Fruit fly (Drosophila melanogaster): ENCODE data around the gene RpS4.

RpS4 gene

DNA sequence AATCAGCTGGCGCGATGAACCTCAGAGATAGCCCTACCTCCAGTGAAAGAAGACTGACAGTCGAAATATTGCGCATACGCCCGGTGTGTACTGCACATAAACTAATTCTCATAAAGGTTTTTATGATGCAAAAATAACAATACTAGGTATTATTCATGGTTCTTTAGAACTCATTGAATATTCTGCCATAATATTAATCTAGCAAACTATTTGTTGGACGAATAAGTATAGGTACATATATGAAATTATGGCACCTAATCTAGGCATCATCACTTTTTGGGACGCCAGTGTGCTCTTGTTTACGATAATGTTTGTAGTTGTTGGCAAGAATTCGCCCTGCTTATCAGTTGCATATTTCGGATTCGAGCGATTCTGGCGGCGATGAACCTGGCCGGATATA, 19.8 kb upstream of the RpS4 start:
- TF ChIP-seq pho (GFP tag; optimal IDR thresholded peaks at IDR 0.05) (no peak), CG3407 (GFP tag; optimal IDR thresholded peaks at IDR 0.05) (no peak), wdn (GFP tag; IDR thresholded peaks at IDR 0.05) (no peak), jing (GFP tag; optimal IDR thresholded peaks at IDR 0.05) (no peak), CG18476 (GFP tag; optimal IDR thresholded peaks at IDR 0.05) (no peak), eve (GFP tag; optimal IDR thresholded peaks at IDR 0.05) (peak in 1 of 2 experiments; percentile 89), CG13624 (GFP tag; optimal IDR thresholded peaks at IDR 0.05) (no peak), zen2 (GFP tag; IDR thresholded peaks at IDR 0.05; ENCODE audit: partially characterized antibody) (no peak), CG1647 (GFP tag; optimal IDR thresholded peaks at IDR 0.05) (no peak), scrt (GFP tag; optimal IDR thresholded peaks at IDR 0.05) (no peak), Hr78 (GFP tag; optimal IDR thresholded peaks at IDR 0.05) (no peak), CG32772 (GFP tag; IDR thresholded peaks at IDR 0.05) (no peak), CG15696 (tag; optimal IDR thresholded peaks at IDR 0.05) (no peak), CG6272 (GFP tag; IDR thresholded peaks at IDR 0.05) (no peak), trem (tag; optimal IDR thresholded peaks at IDR 0.05) (no peak), CG16813 (GFP tag; IDR thresholded peaks at IDR 0.05; ENCODE audit: partially characterized antibody) (no peak), bbx (GFP tag; IDR thresholded peaks at IDR 0.05; ENCODE audit: partially characterized antibody) (no peak), zfh2 (GFP tag; optimal IDR thresholded peaks at IDR 0.05) (peak; percentile 22), Ptx1 (GFP tag; IDR thresholded peaks at IDR 0.05) (peak; percentile 62), CG8281 (tag; optimal IDR thresholded peaks at IDR 0.05) (no peak), CG10979 (tag; optimal IDR thresholded peaks at IDR 0.05) (peak; percentile 51), E2f2 (GFP tag; IDR thresholded peaks at IDR 0.05) (0 out of 2 replicates have a peak, but pooled peaks have one; percentile 17), tup (GFP tag; optimal IDR thresholded peaks at IDR 0.05) (no peak), sug (tag; optimal IDR thresholded peaks at IDR 0.05) (peak; percentile 71), Max (GFP tag; optimal IDR thresholded peaks at IDR 0.05) (no peak), nau (GFP tag; optimal IDR thresholded peaks at IDR 0.05) (no peak), TFAM (GFP tag; optimal IDR thresholded peaks at IDR 0.05) (no peak), bab2 (GFP tag; optimal IDR thresholded peaks at IDR 0.05) (no peak), abd-A (tag; optimal IDR thresholded peaks at IDR 0.05) (no peak), CG12942 (GFP tag; optimal IDR thresholded peaks at IDR 0.05) (no peak), Trl (optimal IDR thresholded peaks at IDR 0.05) (no peak), Trl (GFP tag; optimal IDR thresholded peaks at IDR 0.05) (no peak), CG8359 (GFP tag; optimal IDR thresholded peaks at IDR 0.05; ENCODE audit: borderline replicate concordance) (no peak), CG3847 (GFP tag; IDR thresholded peaks at IDR 0.05) (no peak), Spps (tag; optimal IDR thresholded peaks at IDR 0.05) (no peak), Adf1 (GFP tag; IDR thresholded peaks at IDR 0.05) (no peak), CG12744 (GFP tag; optimal IDR thresholded peaks at IDR 0.05) (no peak), Lim3 (GFP tag; IDR thresholded peaks at IDR 0.05) (no peak), Sox102F (GFP tag; optimal IDR thresholded peaks at IDR 0.05) (peak; percentile 41), CG15514 (GFP tag; optimal IDR thresholded peaks at IDR 0.05) (no peak), CG1529 (GFP tag; optimal IDR thresholded peaks at IDR 0.05) (no peak), gsb-n (tag; optimal IDR thresholded peaks at IDR 0.05) (no peak), CG14014 (GFP tag; IDR thresholded peaks at IDR 0.05) (0 out of 2 replicates have a peak, but pooled peaks have one; percentile 23), tx (GFP tag; optimal IDR thresholded peaks at IDR 0.05) (no peak), gt (GFP tag; IDR thresholded peaks at IDR 0.05) (no peak), CG7839 (tag; optimal IDR thresholded peaks at IDR 0.05) (peak; percentile 37), CoRest (tag; optimal IDR thresholded peaks at IDR 0.05) (peak; percentile 11), sim (GFP tag; IDR thresholded peaks at IDR 0.05) (no peak), amos (GFP tag; IDR thresholded peaks at IDR 0.05; ENCODE audit: partially characterized antibody) (no peak), Ets65A (GFP tag) (no peak), Bdp1 (GFP tag; optimal IDR thresholded peaks at IDR 0.05) (no peak), CG6654 (GFP tag; optimal IDR thresholded peaks at IDR 0.05) (no peak)
